Fruit fly (Drosophila melanogaster) whole organism, embryonic: Measurements from ENCODE around the gene CG18598.

Experiments
- Bgb ChIP-seq: fragments of 200-800 bp; sonication (Bioruptor generic); IDR thresholded peaks from 2 replicates; pipeline ENCODE4 v1.3.6; 2022; ENCODE audit warnings: missing biosample characterization, missing genetic modification characterization; ENCODE audit not compliant: partially characterized antibody
- Bteb2 ChIP-seq: fragments of 200-800 bp; sonication (Bioruptor generic); optimal IDR thresholded peaks from 2 replicates; lab custom pipeline; 2016; ENCODE audit warnings: missing biosample characterization, missing genetic modification characterization
- CG10147 ChIP-seq: fragments of 200-800 bp; sonication (Bioruptor generic); optimal IDR thresholded peaks from 2 replicates; lab custom pipeline; 2019; ENCODE audit warnings: missing biosample characterization, mild to moderate bottlenecking, missing genetic modification characterization, moderate library complexity
- CG10543 ChIP-seq: fragments of 200-800 bp; sonication (Bioruptor generic); optimal IDR thresholded peaks from 3 replicates; lab custom pipeline; 2017; ENCODE audit warnings: missing biosample characterization, mild to moderate bottlenecking, missing genetic modification characterization, moderate library complexity
- CG10959 ChIP-seq: fragments of 200-800 bp; sonication (Bioruptor generic); IDR thresholded peaks from 2 replicates; pipeline ENCODE4 v1.3.6; 2022; ENCODE audit warnings: missing biosample characterization, missing genetic modification characterization
- CG12744 ChIP-seq: fragments of 200-800 bp; sonication (Bioruptor generic); optimal IDR thresholded peaks from 2 replicates; lab custom pipeline; 2016; ENCODE audit warnings: missing biosample characterization, missing genetic modification characterization
- CG16863 ChIP-seq: fragments of 200-800 bp; sonication (Bioruptor generic); optimal IDR thresholded peaks from 3 replicates; lab custom pipeline; 2016; ENCODE audit warnings: missing biosample characterization, missing genetic modification characterization
- CG17328 ChIP-seq: fragments of 200-800 bp; sonication (Bioruptor generic); IDR thresholded peaks from 2 replicates; pipeline ENCODE4 v1.3.6; 2022; ENCODE audit warnings: missing biosample characterization, missing genetic modification characterization
- CG2889 ChIP-seq: fragments of 200-800 bp; sonication (Bioruptor generic); IDR thresholded peaks from 3 replicates; pipeline ENCODE4 v1.3.6; 2022; ENCODE audit warnings: missing biosample characterization, missing genetic modification characterization
- CG32767 ChIP-seq: fragments of 200-800 bp; sonication (Bioruptor generic); IDR thresholded peaks from 2 replicates; pipeline ENCODE4 v1.3.6; 2022; ENCODE audit warnings: missing biosample characterization, missing genetic modification characterization
- CG4730 ChIP-seq: fragments of 200-800 bp; sonication (Bioruptor generic); IDR thresholded peaks from 2 replicates; pipeline ENCODE4 v1.3.6; 2022; ENCODE audit warnings: missing biosample characterization, missing genetic modification characterization
- CG7928 ChIP-seq: fragments of 200-800 bp; sonication (Bioruptor generic); optimal IDR thresholded peaks from 2 replicates; lab custom pipeline; 2017; ENCODE audit warnings: missing biosample characterization, mild to moderate bottlenecking, missing genetic modification characterization
- CG8290 ChIP-seq, 3 experiments: fragments of 200-800 bp; sonication (Bioruptor generic); optimal IDR thresholded peaks; 2 replicates each; lab custom pipeline; 2016 to 2019; ENCODE audit warnings: missing biosample characterization in 3 of 3, missing genetic modification characterization in 3 of 3, mild to moderate bottlenecking in 2 of 3, moderate library complexity in 1 of 3
- CG8765 ChIP-seq: fragments of 200-800 bp; sonication (Bioruptor generic); IDR thresholded peaks from 2 replicates; pipeline ENCODE4 v1.3.6; 2022; ENCODE audit warnings: missing biosample characterization, missing genetic modification characterization
- CG9932 ChIP-seq: fragments of 200-800 bp; sonication (Bioruptor generic); IDR thresholded peaks from 2 replicates; pipeline ENCODE4 v1.3.6; 2022; ENCODE audit warnings: missing biosample characterization, missing genetic modification characterization
- CoRest ChIP-seq: fragments of 200-800 bp; sonication (Bioruptor generic); optimal IDR thresholded peaks from 3 replicates; lab custom pipeline; 2018; ENCODE audit warnings: missing biosample characterization, mild to moderate bottlenecking, missing genetic modification characterization, moderate library complexity
- D19A ChIP-seq: fragments of 200-800 bp; optimal IDR thresholded peaks from 3 replicates; lab custom pipeline; 2019; ENCODE audit warnings: missing biosample characterization, mild to moderate bottlenecking, missing genetic modification characterization, moderate library complexity
- Drgx ChIP-seq: fragments of 200-800 bp; sonication (Bioruptor generic); IDR thresholded peaks from 2 replicates; pipeline ENCODE4 v1.3.6; 2022; ENCODE audit warnings: missing biosample characterization, missing genetic modification characterization
- Ets65A ChIP-seq: fragments of 200-800 bp; sonication (Bioruptor generic); peaks from one replicate; lab custom pipeline; 2016; ENCODE audit warnings: missing biosample characterization, missing genetic modification characterization
- Ets97D ChIP-seq: fragments of 200-800 bp; sonication (Bioruptor generic); optimal IDR thresholded peaks from 3 replicates; lab custom pipeline; 2016; ENCODE audit warnings: missing biosample characterization, missing genetic modification characterization
- Fer3 ChIP-seq: fragments of 200-800 bp; sonication (Bioruptor generic); optimal IDR thresholded peaks from 2 replicates; lab custom pipeline; 2018; ENCODE audit warnings: missing biosample characterization, mild to moderate bottlenecking, missing genetic modification characterization, moderate library complexity
- HLH3B ChIP-seq: fragments of 200-800 bp; sonication (Bioruptor generic); IDR thresholded peaks from 2 replicates; pipeline ENCODE4 v1.3.6; 2022; ENCODE audit warnings: missing biosample characterization, missing genetic modification characterization
- HmgD ChIP-seq: fragments of 200-800 bp; sonication (Bioruptor generic); optimal IDR thresholded peaks from 3 replicates; lab custom pipeline; 2016; ENCODE audit warnings: missing biosample characterization, missing genetic modification characterization
- Hmx ChIP-seq: fragments of 200-800 bp; sonication (Bioruptor generic); optimal IDR thresholded peaks from 2 replicates; lab custom pipeline; 2016; ENCODE audit warnings: missing biosample characterization, missing genetic modification characterization
- MESR4 ChIP-seq: fragments of 200-800 bp; sonication (Bioruptor generic); optimal IDR thresholded peaks from 2 replicates; lab custom pipeline; 2018; ENCODE audit warnings: missing biosample characterization, mild to moderate bottlenecking, missing genetic modification characterization, moderate library complexity
- Mes4 ChIP-seq: fragments of 200-800 bp; sonication (Bioruptor generic); optimal IDR thresholded peaks from 2 replicates; lab custom pipeline; 2016; ENCODE audit warnings: missing biosample characterization, missing genetic modification characterization
- Mrtf ChIP-seq: fragments of 200-800 bp; sonication (Bioruptor generic); IDR thresholded peaks from 3 replicates; pipeline ENCODE4 v1.3.6; 2022; ENCODE audit warnings: missing biosample characterization, missing genetic modification characterization
- Spps ChIP-seq: fragments of 200-800 bp; sonication (Bioruptor generic); optimal IDR thresholded peaks from 2 replicates; lab custom pipeline; 2018; ENCODE audit warnings: missing biosample characterization, mild to moderate bottlenecking, missing genetic modification characterization
- ac ChIP-seq: fragments of 200-800 bp; sonication (Bioruptor generic); optimal IDR thresholded peaks from 3 replicates; lab custom pipeline; 2017; ENCODE audit warnings: missing biosample characterization, mild to moderate bottlenecking, missing genetic modification characterization
- al ChIP-seq: fragments of 200-800 bp; sonication (Bioruptor generic); IDR thresholded peaks from 2 replicates; pipeline ENCODE4 v1.3.6; 2022; ENCODE audit warnings: missing biosample characterization, missing genetic modification characterization
- amos ChIP-seq: fragments of 200-800 bp; sonication (Bioruptor generic); IDR thresholded peaks from 2 replicates; pipeline ENCODE4 v1.3.6; 2022; ENCODE audit warnings: missing biosample characterization, missing genetic modification characterization; ENCODE audit not compliant: partially characterized antibody
- ash1 ChIP-seq: fragments of 200-800 bp; sonication (Bioruptor generic); optimal IDR thresholded peaks from 2 replicates; lab custom pipeline; 2018; ENCODE audit warnings: missing biosample characterization, mild to moderate bottlenecking, missing genetic modification characterization
- bab2 ChIP-seq: fragments of 200-800 bp; sonication (Bioruptor generic); optimal IDR thresholded peaks from 2 replicates; lab custom pipeline; 2016; ENCODE audit warnings: missing biosample characterization, missing genetic modification characterization
- caup ChIP-seq: fragments of 200-800 bp; sonication (Bioruptor generic); optimal IDR thresholded peaks from 3 replicates; lab custom pipeline; 2017; ENCODE audit warnings: missing biosample characterization, mild to moderate bottlenecking, missing genetic modification characterization, moderate library complexity; ENCODE audit not compliant: severe bottlenecking
- disco-r ChIP-seq: fragments of 200-800 bp; sonication (Bioruptor generic); optimal IDR thresholded peaks from 2 replicates; lab custom pipeline; 2016; ENCODE audit warnings: missing biosample characterization, missing genetic modification characterization
- knrl ChIP-seq: fragments of 200-800 bp; sonication (Bioruptor generic); IDR thresholded peaks from 3 replicates; pipeline ENCODE4 v1.3.6; 2022; ENCODE audit warnings: missing biosample characterization, missing genetic modification characterization; ENCODE audit not compliant: partially characterized antibody
- lab ChIP-seq: fragments of 200-800 bp; sonication (Bioruptor generic); optimal IDR thresholded peaks from 3 replicates; lab custom pipeline; 2017; ENCODE audit warnings: missing biosample characterization, missing genetic modification characterization, mild to moderate bottlenecking, moderate library complexity, missing genetic modification reagents
- onecut ChIP-seq: fragments of 200-800 bp; sonication (Bioruptor generic); IDR thresholded peaks from 2 replicates; pipeline ENCODE4 v1.3.6; 2022; ENCODE audit warnings: missing biosample characterization, missing genetic modification characterization
- stc ChIP-seq: fragments of 200-800 bp; sonication (Bioruptor generic); IDR thresholded peaks from 2 replicates; pipeline ENCODE4 v1.3.6; 2022; ENCODE audit warnings: missing biosample characterization, missing genetic modification characterization
- tll ChIP-seq, 2 experiments: fragments of 200-800 bp in 1 of 2; fragments of >200 bp in 1 of 2; sonication (Bioruptor generic) in 1 of 2; optimal IDR thresholded peaks; 2 replicates each; lab custom pipeline; 2017 to 2019; ENCODE audit warnings: missing biosample characterization in 2 of 2, missing genetic modification characterization in 2 of 2, mild to moderate bottlenecking in 1 of 2, moderate library complexity in 1 of 2
- wdn ChIP-seq: fragments of 200-800 bp; sonication (Bioruptor generic); IDR thresholded peaks from 2 replicates; pipeline ENCODE4 v1.3.6; 2022; ENCODE audit warnings: missing biosample characterization, missing genetic modification characterization

Gene CG18598

DNA sequence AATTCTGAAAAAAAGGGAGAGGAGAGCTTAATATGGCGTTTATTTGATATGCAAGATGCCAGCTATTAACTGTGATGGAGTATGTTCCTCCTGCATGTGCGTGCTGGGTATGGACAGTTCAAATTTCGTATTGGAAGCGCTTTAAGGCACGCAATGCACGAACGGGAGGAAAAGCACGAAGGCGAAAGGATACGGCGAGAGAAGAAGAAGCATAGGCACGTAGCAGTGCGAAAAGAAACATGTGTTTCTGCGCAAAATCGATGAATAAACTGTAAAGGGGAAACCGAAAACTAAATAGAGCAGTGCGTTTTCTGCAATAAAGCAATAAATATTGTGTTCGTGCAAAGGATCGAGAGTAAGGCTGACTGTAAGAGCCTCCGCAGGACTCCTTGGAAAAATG lies 35.0 kb upstream of the CG18598 start, which contains the start of gene CG14314 (continued):
- TF ChIP-seq CG10543 (GFP tag; lab: Kevin White, UChicago) (no peak), CG10959 (GFP tag; lab: Robert Waterston, UW) (no peak), CG7928 (GFP tag; lab: Kevin White, UChicago) (no peak), CG32767 (GFP tag; lab: Robert Waterston, UW) (no peak), tll (GFP tag; optimal IDR thresholded peaks at IDR 0.05; lab: Kevin White, UChicago) (no peak), Ets65A (GFP tag; lab: Kevin White, UChicago) (peak; percentile 95), bab2 (GFP tag; lab: Kevin White, UChicago) (no peak), Ets97D (no peak), Hmx (no peak), HLH3B (GFP tag; lab: Robert Waterston, UW) (no peak), CG17328 (GFP tag; lab: Robert Waterston, UW) (no peak), wdn (no peak), Bgb (GFP tag; lab: Robert Waterston, UW) (peak; percentile 56; the same call in 1 of the 2 replicates), Mes4 (GFP tag; lab: Kevin White, UChicago) (no peak), CG8765 (GFP tag; lab: Robert Waterston, UW) (no peak), Drgx (no peak), Fer3 (tag; lab: Kevin White, UChicago) (no peak), caup (GFP tag; lab: Kevin White, UChicago) (no peak), onecut (GFP tag; lab: Robert Waterston, UW) (peak; percentile 93), CG16863 (GFP tag; lab: Kevin White, UChicago) (no peak), Mrtf (GFP tag; lab: Robert Waterston, UW) (no peak), CG9932 (GFP tag; lab: Robert Waterston, UW) (no peak), knrl (GFP tag; lab: Robert Waterston, UW) (no peak; the same call in 2 of the 3 replicates), CG8290 (GFP tag; optimal IDR thresholded peaks at IDR 0.05; lab: Kevin White, UChicago) (no peak), CG8290 (tag; optimal IDR thresholded peaks at IDR 0.05; lab: Kevin White, UChicago) (no peak), stc (GFP tag; lab: Robert Waterston, UW) (no peak), CG4730 (no peak), al (GFP tag; lab: Robert Waterston, UW) (no peak), lab (no peak), CG2889 (no peak), D19A (no peak), ash1 (GFP tag; lab: Kevin White, UChicago) (no peak), amos (GFP tag; lab: Robert Waterston, UW) (peak; percentile 67; the same call in 1 of the 2 replicates), MESR4 (GFP tag; lab: Kevin White, UChicago) (peak; percentile 10), disco-r (GFP tag; lab: Kevin White, UChicago) (no peak), CG10147 (GFP tag; lab: Kevin White, UChicago) (no peak), ac (GFP tag; lab: Kevin White, UChicago) (no peak), CoRest (tag; lab: Kevin White, UChicago) (no peak), Bteb2 (GFP tag; lab: Kevin White, UChicago) (no peak), Spps (tag; lab: Kevin White, UChicago) (no peak), HmgD (no peak), CG12744 (GFP tag; lab: Kevin White, UChicago) (no peak)
